Worm (Caenorhabditis elegans): ENCODE measurements around the gene Y53C12B.7.

Gene Y53C12B.7

DNA sequence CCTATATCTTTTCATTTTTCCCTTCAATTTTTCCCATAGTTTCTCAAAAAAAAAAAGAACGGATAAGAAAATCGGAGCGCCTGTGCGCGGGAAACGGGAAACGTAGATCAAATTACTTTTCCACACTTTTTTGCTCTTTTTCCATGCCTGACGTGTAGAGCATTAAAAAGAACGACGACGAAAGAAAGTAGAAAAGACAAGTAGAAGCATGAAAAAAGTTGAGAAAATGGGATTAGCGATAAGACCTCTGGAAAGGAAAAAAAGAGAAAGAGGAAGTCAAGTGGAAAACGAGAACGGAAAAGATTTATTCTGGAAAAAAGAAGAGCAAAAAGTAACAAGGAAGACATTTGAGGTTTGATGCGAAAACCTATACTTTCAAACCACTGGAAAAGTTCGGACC lies 24.5 kb downstream of the Y53C12B.7 start:
- TF ChIP-seq ceh-82 (tag; optimal IDR thresholded peaks at IDR 0.05) (no peak), lsy-2 (tag; optimal IDR thresholded peaks at IDR 0.05) (peak in 1 of 2 experiments; percentile 2), F13H6.1 (tag; optimal IDR thresholded peaks at IDR 0.05) (no peak), unc-55 (GFP tag; optimal IDR thresholded peaks at IDR 0.05) (peak; percentile 32)

DNA sequence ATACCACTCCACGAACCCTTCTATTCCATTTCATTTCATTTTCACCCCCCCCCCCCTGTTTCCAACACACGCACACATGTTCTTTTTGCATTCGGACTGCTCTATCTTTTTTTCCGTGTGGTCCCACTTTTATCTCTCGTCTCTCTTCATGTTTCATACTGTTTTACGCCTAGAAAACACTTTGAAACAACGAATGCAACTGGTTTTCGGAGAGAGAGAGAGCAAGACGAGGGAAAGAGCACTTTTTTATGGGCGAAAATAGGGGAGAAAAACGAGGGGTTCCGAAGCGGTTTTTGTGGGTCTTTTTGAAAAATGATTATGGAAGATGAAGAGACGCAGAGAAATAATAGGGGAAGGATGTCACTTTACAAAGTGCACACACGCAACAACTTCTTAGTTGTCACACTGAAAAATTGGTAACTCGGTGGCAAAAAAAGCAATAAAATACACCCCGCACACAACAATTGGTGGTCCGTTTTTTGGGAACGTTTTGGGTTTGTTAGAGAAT lies 25.8 kb downstream of the Y53C12B.7 start:
- TF ChIP-seq snpc-4 (tag; optimal IDR thresholded peaks at IDR 0.05) = no peak
- TF ChIP-seq ZK546.5 (tag; optimal IDR thresholded peaks at IDR 0.05) = no peak
- TF ChIP-seq gmeb-1 (tag; optimal IDR thresholded peaks at IDR 0.05) = no peak
- no peak for TF ChIP-seq nhr-21 (tag; optimal IDR thresholded peaks at IDR 0.05)
- no peak for TF ChIP-seq ama-1 (optimal IDR thresholded peaks at IDR 0.05)
- peak; percentile 58 for TF ChIP-seq unc-55 (GFP tag; optimal IDR thresholded peaks at IDR 0.05)
- no peak for TF ChIP-seq nhr-10 (tag; optimal IDR thresholded peaks at IDR 0.05)
- TF ChIP-seq C34F6.9 (tag; optimal IDR thresholded peaks at IDR 0.05) = peak; percentile 42
- no peak for TF ChIP-seq alr-1 (tag; optimal IDR thresholded peaks at IDR 0.05)
- TF ChIP-seq elt-3 (tag; optimal IDR thresholded peaks at IDR 0.05) = no peak
- TF ChIP-seq mbf-1 (tag; optimal IDR thresholded peaks at IDR 0.05) = no peak
- TF ChIP-seq lsy-2 (tag; optimal IDR thresholded peaks at IDR 0.05) = peak in 1 of 2 experiments; percentile 37
- no peak for TF ChIP-seq unc-39 (tag; optimal IDR thresholded peaks at IDR 0.05)
- TF ChIP-seq crh-2 (tag; optimal IDR thresholded peaks at IDR 0.05) = no peak
- no peak for TF ChIP-seq nhr-77 (tag; optimal IDR thresholded peaks at IDR 0.05)
- TF ChIP-seq ceh-82 (tag; optimal IDR thresholded peaks at IDR 0.05) = no peak
- TF ChIP-seq F13H6.1 (tag; optimal IDR thresholded peaks at IDR 0.05) = peak; percentile 10
- no peak for TF ChIP-seq sma-3 (GFP tag; optimal IDR thresholded peaks at IDR 0.05)

DNA sequence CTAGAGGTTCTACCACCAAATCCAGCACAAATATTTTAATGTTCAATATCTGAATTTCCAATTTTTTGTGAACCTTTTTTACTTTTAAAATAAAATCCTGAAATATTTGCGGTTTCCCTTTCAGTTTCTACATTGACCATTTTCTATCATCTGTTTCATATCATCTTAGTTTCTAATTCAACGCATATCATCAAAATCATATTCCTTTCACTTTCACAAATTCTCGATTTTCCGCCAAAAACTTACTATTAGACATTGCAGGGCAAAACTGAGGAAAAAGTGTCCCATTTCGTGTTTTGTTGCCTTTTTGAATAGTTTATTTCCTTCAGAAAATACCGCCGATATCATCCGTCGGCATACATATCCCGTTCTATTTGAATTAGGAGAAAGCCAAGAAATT lies 28.0 kb downstream of the Y53C12B.7 start:
- TF ChIP-seq unc-39 (tag; optimal IDR thresholded peaks at IDR 0.05) (no peak), Y55F3AM.14 (GFP tag; optimal IDR thresholded peaks at IDR 0.05) (no peak), sma-3 (GFP tag; optimal IDR thresholded peaks at IDR 0.05) (no peak), skn-1 (tag; optimal IDR thresholded peaks at IDR 0.05) (no peak), nhr-10 (tag; optimal IDR thresholded peaks at IDR 0.05) (no peak), dmd-4 (tag; optimal IDR thresholded peaks at IDR 0.05) (no peak), alr-1 (tag; optimal IDR thresholded peaks at IDR 0.05) (no peak), snpc-4 (tag; optimal IDR thresholded peaks at IDR 0.05) (no peak), mbf-1 (tag; optimal IDR thresholded peaks at IDR 0.05) (no peak), nhr-77 (tag; optimal IDR thresholded peaks at IDR 0.05) (no peak), zag-1 (tag; optimal IDR thresholded peaks at IDR 0.05) (no peak), ztf-4 (tag; optimal IDR thresholded peaks at IDR 0.05) (no peak)

DNA sequence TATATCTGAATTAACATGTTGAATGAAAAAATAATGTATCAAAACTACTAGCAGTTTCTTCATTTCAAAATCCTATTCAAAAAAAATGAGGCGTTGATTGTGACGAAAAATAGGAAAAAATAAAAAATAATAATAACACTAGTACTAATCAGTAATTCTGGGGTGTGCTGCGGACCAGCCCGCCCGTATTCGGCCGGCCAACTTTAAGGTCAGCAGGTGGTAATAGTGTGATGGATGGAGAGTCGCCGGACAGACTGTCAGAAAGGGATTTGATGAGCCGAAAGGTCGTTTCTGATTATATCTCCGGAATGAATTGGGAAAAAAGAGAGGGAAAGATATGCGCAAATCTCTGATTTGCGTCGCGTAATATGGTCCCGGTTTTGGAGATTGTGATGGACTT lies 28.6 kb downstream of the Y53C12B.7 start, which contains the start of gene cutl-2:
TSS of gene cutl-2 (minus strand) at position 210 of the 400 bp plus-strand sequence.
- no peak for TF ChIP-seq elt-1 (tag; optimal IDR thresholded peaks at IDR 0.05)
- no peak for TF ChIP-seq elt-3 (tag; optimal IDR thresholded peaks at IDR 0.05)
- TF ChIP-seq dmd-4 (tag; optimal IDR thresholded peaks at IDR 0.05) = no peak
- TF ChIP-seq nhr-23 (tag; optimal IDR thresholded peaks at IDR 0.05) = no peak
- no peak for TF ChIP-seq mdl-1 (tag; optimal IDR thresholded peaks at IDR 0.05)
- no peak for TF ChIP-seq mab-5 (tag; optimal IDR thresholded peaks at IDR 0.05)
- TF ChIP-seq zag-1 (tag; optimal IDR thresholded peaks at IDR 0.05) = no peak
- TF ChIP-seq lsy-2 (tag; optimal IDR thresholded peaks at IDR 0.05) = no peak
- TF ChIP-seq nhr-6 (tag; optimal IDR thresholded peaks at IDR 0.05) = no peak
- TF ChIP-seq skn-1 (tag; optimal IDR thresholded peaks at IDR 0.05) = no peak
- TF ChIP-seq nhr-12 (tag; optimal IDR thresholded peaks at IDR 0.05) = no peak
- TF ChIP-seq mbf-1 (tag; optimal IDR thresholded peaks at IDR 0.05) = no peak
- no peak for TF ChIP-seq sma-9 (GFP tag; optimal IDR thresholded peaks at IDR 0.05)
- TF ChIP-seq sma-9 (tag; optimal IDR thresholded peaks at IDR 0.05) = no peak
- TF ChIP-seq ztf-1 (GFP tag; conservative IDR thresholded peaks at IDR 0.05) = no peak
- no peak for TF ChIP-seq sma-3 (GFP tag; optimal IDR thresholded peaks at IDR 0.05)
- TF ChIP-seq crh-2 (tag; optimal IDR thresholded peaks at IDR 0.05) = no peak
- TF ChIP-seq aly-2 (tag; optimal IDR thresholded peaks at IDR 0.05) = no peak
- no peak for TF ChIP-seq F13H6.1 (tag; optimal IDR thresholded peaks at IDR 0.05)
- no peak for TF ChIP-seq ZK546.5 (tag; optimal IDR thresholded peaks at IDR 0.05)
- no peak for TF ChIP-seq ceh-82 (tag; optimal IDR thresholded peaks at IDR 0.05)

DNA sequence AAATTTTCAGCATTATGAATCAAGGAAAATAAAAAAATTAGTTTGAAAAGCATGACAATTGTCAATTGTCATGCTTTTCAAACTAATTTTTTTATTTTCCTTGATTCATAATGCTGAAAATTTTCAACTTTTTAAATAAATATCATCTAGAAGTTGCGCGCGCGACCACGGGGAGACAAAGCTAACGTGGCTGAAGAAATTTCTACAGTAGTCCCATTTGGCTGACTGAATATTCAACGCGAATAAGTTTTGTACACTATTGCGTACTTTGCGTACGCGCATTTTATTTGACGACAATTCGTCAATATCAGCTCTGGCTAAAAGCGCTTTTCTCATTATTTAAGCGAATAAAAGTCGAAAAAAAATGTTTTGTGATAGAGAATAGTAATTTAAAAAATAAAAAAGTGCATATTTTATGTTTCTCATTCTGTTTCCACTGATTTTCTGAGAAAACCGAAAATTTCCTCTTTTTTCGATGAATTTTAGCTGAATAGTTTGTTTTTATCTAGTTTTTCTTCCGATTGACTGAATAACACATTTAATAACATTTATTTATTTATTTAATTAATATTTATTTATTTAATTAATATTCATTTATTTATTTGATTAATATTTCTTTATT lies 34.3 kb downstream of the Y53C12B.7 start, which contains the start of gene Y53C12A.11:
TSS of gene Y53C12A.11 (minus strand) at position 68 of the 622 bp plus-strand sequence.
- TF ChIP-seq lsy-2 (tag; optimal IDR thresholded peaks at IDR 0.05) = peak in 1 of 2 experiments; percentile 65
